Fruit fly (Drosophila melanogaster) whole organism, adult: Measurements from ENCODE around the gene Acp29AB.

Experiments
- CG11617 ChIP-seq: fragments of 200-800 bp; sonication (Bioruptor generic); optimal IDR thresholded peaks from 2 replicates; lab custom pipeline; 2017; ENCODE audit warnings: mild to moderate bottlenecking, missing biosample characterization, missing genetic modification reagents, missing genetic modification characterization
- CG12768 ChIP-seq: fragments of 200-800 bp; sonication (Bioruptor generic); optimal IDR thresholded peaks from 2 replicates; lab custom pipeline; 2017; ENCODE audit warnings: missing biosample characterization, missing genetic modification characterization, mild to moderate bottlenecking, moderate library complexity, missing genetic modification reagents
- CG14711 ChIP-seq: fragments of 200-800 bp; sonication (Bioruptor generic); optimal IDR thresholded peaks from 2 replicates; lab custom pipeline; 2018; ENCODE audit warnings: missing biosample characterization, mild to moderate bottlenecking, missing genetic modification characterization, moderate library complexity
- CG1620 ChIP-seq: fragments of 200-800 bp; sonication (Bioruptor generic); optimal IDR thresholded peaks from 2 replicates; lab custom pipeline; 2016; ENCODE audit warnings: missing biosample characterization, missing genetic modification characterization
- CG33017 ChIP-seq: fragments of 200-800 bp; sonication (Bioruptor generic); optimal IDR thresholded peaks from 2 replicates; lab custom pipeline; 2018; ENCODE audit warnings: missing biosample characterization, mild to moderate bottlenecking, missing genetic modification characterization, moderate library complexity
- CG5204 ChIP-seq: fragments of 200-800 bp; sonication (Bioruptor generic); optimal IDR thresholded peaks from 2 replicates; lab custom pipeline; 2016; ENCODE audit warnings: missing biosample characterization, missing genetic modification characterization
- CG7045 ChIP-seq: fragments of 200-800 bp; sonication (Bioruptor generic); optimal IDR thresholded peaks from 2 replicates; lab custom pipeline; 2017; ENCODE audit warnings: missing biosample characterization, mild to moderate bottlenecking, missing genetic modification characterization
- CG7101 ChIP-seq: fragments of 200-800 bp; sonication (Bioruptor generic); optimal IDR thresholded peaks from 2 replicates; lab custom pipeline; 2018; ENCODE audit warnings: missing biosample characterization, mild to moderate bottlenecking, missing genetic modification characterization, moderate library complexity
- Clk ChIP-seq: fragments of 200-800 bp; sonication (Bioruptor generic); optimal IDR thresholded peaks from 2 replicates; lab custom pipeline; 2017; ENCODE audit warnings: missing biosample characterization, missing genetic modification characterization
- Crg-1 ChIP-seq: fragments of 200-800 bp; sonication (Bioruptor generic); optimal IDR thresholded peaks from 2 replicates; lab custom pipeline; 2016; ENCODE audit warnings: missing biosample characterization, missing genetic modification characterization
- Hr96 ChIP-seq: fragments of 200-800 bp; sonication (Bioruptor generic); optimal IDR thresholded peaks from 2 replicates; lab custom pipeline; 2016; ENCODE audit warnings: missing biosample characterization, missing genetic modification characterization
- Mnt ChIP-seq: fragments of 200-800 bp; sonication (Bioruptor generic); optimal IDR thresholded peaks from 2 replicates; lab custom pipeline; 2016; ENCODE audit warnings: missing biosample characterization, mild to moderate bottlenecking, missing genetic modification characterization
- bab1 ChIP-seq: fragments of 200-800 bp; sonication (Bioruptor generic); optimal IDR thresholded peaks from 3 replicates; lab custom pipeline; 2019; ENCODE audit warnings: missing biosample characterization, mild to moderate bottlenecking, missing genetic modification characterization, moderate library complexity
- cic ChIP-seq: fragments of 200-800 bp; sonication (Bioruptor generic); optimal IDR thresholded peaks from 2 replicates; lab custom pipeline; 2017; ENCODE audit warnings: missing biosample characterization, mild to moderate bottlenecking, missing genetic modification characterization, moderate library complexity
- cnc ChIP-seq, 2 experiments: fragments of >200 bp; optimal IDR thresholded peaks; 2 replicates each; lab custom pipeline; 2017
- kay ChIP-seq: fragments of 200-800 bp; sonication (Bioruptor generic); peaks from one replicate; lab custom pipeline; 2016; ENCODE audit warnings: missing biosample characterization, missing genetic modification characterization, borderline replicate concordance
- ovo ChIP-seq: fragments of 200-800 bp; sonication (Bioruptor generic); optimal IDR thresholded peaks from 2 replicates; lab custom pipeline; 2016; ENCODE audit warnings: missing biosample characterization, missing genetic modification characterization
- pad ChIP-seq: fragments of 200-800 bp; sonication (Bioruptor generic); optimal IDR thresholded peaks from 3 replicates; lab custom pipeline; 2017; ENCODE audit warnings: missing biosample characterization, missing genetic modification characterization, mild to moderate bottlenecking, moderate library complexity, missing genetic modification reagents
- tj ChIP-seq: fragments of 200-800 bp; sonication (Bioruptor generic); optimal IDR thresholded peaks from 3 replicates; lab custom pipeline; 2017; ENCODE audit warnings: missing biosample characterization, mild to moderate bottlenecking, missing genetic modification characterization, moderate library complexity
- toe ChIP-seq: fragments of 200-800 bp; sonication (Bioruptor generic); optimal IDR thresholded peaks from 2 replicates; lab custom pipeline; 2016; ENCODE audit warnings: missing biosample characterization, missing genetic modification characterization

The Acp29AB gene

DNA sequence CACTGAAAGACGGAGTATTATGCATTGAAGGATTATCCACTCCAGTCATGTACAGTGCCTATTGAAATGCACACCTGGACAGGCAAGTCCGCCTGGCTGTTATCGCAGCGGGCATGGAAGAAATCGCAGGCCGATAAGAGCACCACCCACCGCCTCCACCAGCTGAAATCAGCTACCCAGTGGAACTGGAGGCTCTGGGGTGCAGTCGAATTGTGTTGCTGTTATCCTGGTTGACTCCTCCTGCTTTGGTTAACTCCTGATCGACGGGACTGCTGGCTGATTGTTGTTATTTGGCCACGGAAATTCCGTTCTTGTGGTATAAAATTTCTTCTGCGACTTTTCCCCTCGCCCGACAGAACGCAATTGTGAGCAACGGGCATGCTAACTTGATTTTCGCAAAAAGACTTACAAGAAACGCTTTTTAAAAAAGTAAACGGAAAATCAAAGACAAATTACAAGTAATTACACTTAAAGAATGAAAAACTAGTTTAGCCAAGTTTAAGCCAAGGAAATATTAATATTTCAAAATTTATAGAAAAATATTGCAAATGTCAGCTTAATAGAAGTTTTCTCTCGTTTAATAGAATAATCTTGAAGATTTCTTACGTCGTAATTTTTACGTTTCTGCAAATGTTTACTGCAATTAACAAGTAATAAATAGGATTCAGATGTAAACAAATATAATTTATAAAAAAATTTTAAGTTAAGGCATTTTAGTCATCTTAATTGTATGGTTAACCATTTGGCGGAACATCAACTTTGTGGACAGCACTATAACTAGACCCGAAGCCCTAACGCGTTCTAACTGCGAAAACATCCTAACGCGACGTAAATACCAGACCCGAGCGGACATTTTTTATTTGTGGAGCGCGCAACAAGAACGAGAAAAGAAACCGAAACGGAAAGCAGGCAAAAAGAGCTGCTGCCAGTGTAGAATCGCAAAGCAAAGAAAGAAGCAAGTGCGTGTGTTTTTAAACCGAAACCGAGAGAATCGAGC lies 22.2 kb upstream of the Acp29AB start, which contains the start of the genes CG13398 and Akap200:
CG13398 (minus strand) TSS at position 370 of the 997 bp plus-strand sequence.
Akap200 (plus strand) TSS at position 804 of the 997 bp plus-strand sequence.
- no peak for TF ChIP-seq cnc (optimal IDR thresholded peaks at IDR 0.05; lab: Kevin White, UChicago)
- TF ChIP-seq Clk (GFP tag; lab: Kevin White, UChicago): no peak
- no peak for TF ChIP-seq cic
- peak; percentile 61 for TF ChIP-seq CG1620 (GFP tag; lab: Kevin White, UChicago)
- TF ChIP-seq tj (GFP tag; lab: Kevin White, UChicago): peak; percentile 17
- TF ChIP-seq CG12768: peak; percentile 48
- TF ChIP-seq pad (GFP tag; lab: Kevin White, UChicago): peak; percentile 44
- TF ChIP-seq Crg-1 (GFP tag; lab: Kevin White, UChicago): no peak
- TF ChIP-seq Mnt (GFP tag; lab: Kevin White, UChicago): no peak
- TF ChIP-seq CG11617: peak; percentile 59
- TF ChIP-seq Hr96: no peak
- peak; percentile 59 for TF ChIP-seq ovo (GFP tag; lab: Kevin White, UChicago)
- TF ChIP-seq bab1 (GFP tag; lab: Kevin White, UChicago): no peak
- TF ChIP-seq CG33017 (tag; lab: Kevin White, UChicago): peak; percentile 51
- TF ChIP-seq CG5204 (GFP tag; lab: Kevin White, UChicago): peak; percentile 60
- TF ChIP-seq kay: no peak
- no peak for TF ChIP-seq toe
- TF ChIP-seq CG14711: no peak
- TF ChIP-seq CG7045: peak; percentile 25
- peak; percentile 68 for TF ChIP-seq CG7101 (tag; lab: Kevin White, UChicago)

dm6 chr2L:8411530-8411929 lies 18.5 kb upstream of the Acp29AB start, which contains the start of gene Naglu:
Gene Naglu (minus strand): TSS chr2L:8411868.
- TF ChIP-seq CG33017 (tag; lab: Kevin White, UChicago) (peak; percentile 5), toe (no peak), CG7045 (no peak), CG7101 (tag; lab: Kevin White, UChicago) (peak; percentile 24), CG12768 (peak; percentile 17), cic (peak; percentile 27), CG11617 (peak; percentile 7)

dm6 chr2L:8403286-8404270 lies 10.6 kb upstream of the Acp29AB start, which contains the start of gene emb:
Gene emb (plus strand): TSS chr2L:8403573.
- TF ChIP-seq CG1620 (GFP tag; lab: Kevin White, UChicago): peak; percentile 11
- peak; percentile 80 for TF ChIP-seq Mnt (GFP tag; lab: Kevin White, UChicago)
- TF ChIP-seq CG5204 (GFP tag; lab: Kevin White, UChicago): no peak
- TF ChIP-seq cic: peak; percentile 80
- no peak for TF ChIP-seq Hr96
- peak; percentile 43 for TF ChIP-seq Crg-1 (GFP tag; lab: Kevin White, UChicago)
- TF ChIP-seq CG7101 (tag; lab: Kevin White, UChicago): peak; percentile 56
- TF ChIP-seq CG14711: no peak
- peak; percentile 51 for TF ChIP-seq tj (GFP tag; lab: Kevin White, UChicago)
- TF ChIP-seq Clk (GFP tag; lab: Kevin White, UChicago): peak; percentile 8
- peak; percentile 47 for TF ChIP-seq pad (GFP tag; lab: Kevin White, UChicago)
- TF ChIP-seq CG7045: no peak
- peak; percentile 37 for TF ChIP-seq CG12768
- no peak for TF ChIP-seq kay
- TF ChIP-seq bab1 (GFP tag; lab: Kevin White, UChicago): peak; percentile 79
- no peak for TF ChIP-seq CG33017 (tag; lab: Kevin White, UChicago)
- no peak for TF ChIP-seq toe
- TF ChIP-seq cnc (optimal IDR thresholded peaks at IDR 0.05; lab: Kevin White, UChicago): no peak
- TF ChIP-seq ovo (GFP tag; lab: Kevin White, UChicago): no peak
- peak; percentile 50 for TF ChIP-seq CG11617

dm6 chr2L:8402928-8403285 lies 9.9 kb upstream of the Acp29AB start, which contains the start of gene fy:
Gene fy (minus strand): TSS chr2L:8403280.
- TF ChIP-seq ovo (GFP tag; lab: Kevin White, UChicago) (no peak), Hr96 (no peak), tj (GFP tag; lab: Kevin White, UChicago) (no peak), cic (no peak), bab1 (GFP tag; lab: Kevin White, UChicago) (no peak), CG11617 (no peak), toe (no peak), CG33017 (tag; lab: Kevin White, UChicago) (no peak), CG7045 (no peak), cnc (optimal IDR thresholded peaks at IDR 0.05; lab: Kevin White, UChicago) (no peak), kay (no peak), Crg-1 (GFP tag; lab: Kevin White, UChicago) (no peak)

DNA sequence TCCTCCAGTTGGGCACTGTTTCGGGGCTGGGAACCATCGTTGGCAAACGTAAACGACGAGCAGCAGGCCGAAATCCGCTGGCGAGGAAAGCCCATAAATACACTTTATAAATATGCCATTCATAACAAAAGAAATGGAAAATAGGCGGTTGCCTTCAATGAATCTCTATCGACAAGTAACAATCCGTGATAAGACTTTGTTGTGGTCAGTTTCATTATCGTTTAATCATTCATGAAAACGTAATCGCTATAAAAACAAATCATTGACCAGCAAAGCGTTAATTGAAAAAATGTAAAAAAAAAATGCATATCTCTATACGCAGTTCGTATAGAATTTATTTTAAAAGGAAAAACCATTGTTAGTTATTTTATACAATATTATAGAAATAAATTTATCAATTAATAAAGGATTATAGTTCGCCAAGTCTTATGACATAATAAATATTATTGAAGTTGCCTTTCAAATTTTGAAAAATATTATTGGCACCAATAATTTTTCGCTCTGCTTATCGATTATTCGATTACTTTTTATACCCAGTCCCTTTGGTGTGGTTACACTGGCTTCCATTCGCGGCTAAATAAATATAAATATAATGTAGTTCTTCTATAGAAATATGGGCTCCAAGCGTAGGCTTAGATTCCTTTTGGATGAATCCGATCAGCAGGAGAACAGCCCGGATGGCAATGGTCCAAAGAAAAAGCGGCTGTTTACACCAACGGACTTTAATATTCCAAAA lies 7.0 kb upstream of the Acp29AB start, which contains the start of gene CG31898:
CG31898 (plus strand) TSS at position 559 of the 736 bp plus-strand sequence.
- TF ChIP-seq CG1620 (GFP tag; lab: Kevin White, UChicago): no peak
- TF ChIP-seq bab1 (GFP tag; lab: Kevin White, UChicago): peak; percentile 26
- TF ChIP-seq CG33017 (tag; lab: Kevin White, UChicago): no peak
- TF ChIP-seq cic: peak; percentile 79
